Worm (Caenorhabditis elegans) whole organism, early embryonic: Measurements from ENCODE around the gene aman-1.

Experiments
- B0310.2 ChIP-seq: sonication (generic microtip); optimal IDR thresholded peaks from 2 replicates; lab custom pipeline; 2016; ENCODE audit warnings: mild to moderate bottlenecking, missing genetic modification characterization, missing compliant biosample characterization
- F13C5.2 ChIP-seq: sonication (generic microtip); optimal IDR thresholded peaks from 2 replicates; lab custom pipeline; 2017; ENCODE audit warnings: mild to moderate bottlenecking, missing genetic modification characterization, inconsistent platforms, missing compliant biosample characterization
- aly-1 ChIP-seq: sonication (generic microtip); optimal IDR thresholded peaks from 2 replicates; lab custom pipeline; 2016; ENCODE audit warnings: missing genetic modification characterization, missing compliant biosample characterization
- ama-1 ChIP-seq: fragments of 150-350 bp; optimal IDR thresholded peaks from 2 replicates; lab custom pipeline; 2014
- ceh-13 ChIP-seq: fragments of 200-800 bp; sonication (Bioruptor generic); optimal IDR thresholded peaks from 2 replicates; lab custom pipeline; 2018; ENCODE audit warnings: mild to moderate bottlenecking, missing genetic modification characterization, missing compliant biosample characterization
- ceh-36 ChIP-seq: sonication (generic microtip); optimal IDR thresholded peaks from 2 replicates; lab custom pipeline; 2016; ENCODE audit warnings: missing genetic modification characterization, inconsistent platforms, missing compliant biosample characterization
- ets-7 ChIP-seq: sonication (generic microtip); optimal IDR thresholded peaks from 2 replicates; lab custom pipeline; 2016; ENCODE audit warnings: missing genotype, missing genetic modification characterization, missing compliant biosample characterization
- flt-1 ChIP-seq: fragments of 200-800 bp; sonication (Bioruptor generic); IDR thresholded peaks from 2 replicates; pipeline ENCODE4 v1.3.6; 2022; ENCODE audit warnings: missing genetic modification characterization, missing compliant biosample characterization
- hmbx-1 ChIP-seq: sonication (generic microtip); optimal IDR thresholded peaks from 2 replicates; lab custom pipeline; 2016; ENCODE audit warnings: mild to moderate bottlenecking, missing genetic modification characterization, missing compliant biosample characterization
- hmg-4 ChIP-seq: fragments of 200-800 bp; sonication (Bioruptor generic); optimal IDR thresholded peaks from 2 replicates; lab custom pipeline; 2018; ENCODE audit warnings: mild to moderate bottlenecking, missing genetic modification characterization, missing compliant biosample characterization
- hnd-1 ChIP-seq: sonication (generic microtip); optimal IDR thresholded peaks from 2 replicates; lab custom pipeline; 2016; ENCODE audit warnings: missing genetic modification characterization, missing compliant biosample characterization
- pes-1 ChIP-seq: fragments of 200-800 bp; sonication (Bioruptor generic); IDR thresholded peaks from 2 replicates; pipeline ENCODE4 v1.3.6; 2022; ENCODE audit warnings: missing genetic modification reagents, missing genetic modification characterization, missing compliant biosample characterization
- scrt-1 ChIP-seq: fragments of 200-800 bp; sonication (Bioruptor generic); IDR thresholded peaks from 2 replicates; pipeline ENCODE4 v1.3.6; 2022; ENCODE audit warnings: missing genetic modification characterization, missing compliant biosample characterization
- sea-1 ChIP-seq: fragments of 200-800 bp; sonication (Bioruptor generic); conservative IDR thresholded peaks from 2 replicates; pipeline ENCODE4 v1.3.6; 2022; ENCODE audit warnings: missing genetic modification characterization, missing compliant biosample characterization
- tbx-11 ChIP-seq: fragments of 200-800 bp; sonication (Bioruptor generic); IDR thresholded peaks from 2 replicates; pipeline ENCODE4 v1.3.6; 2022; ENCODE audit warnings: missing genetic modification characterization, missing compliant biosample characterization
- tbx-37 ChIP-seq: fragments of 200-800 bp; sonication (Bioruptor generic); conservative IDR thresholded peaks from 2 replicates; pipeline ENCODE4 v1.3.6; 2022; ENCODE audit warnings: missing genetic modification reagents, missing genetic modification characterization, missing compliant biosample characterization
- tra-4 ChIP-seq: sonication (generic microtip); optimal IDR thresholded peaks from 2 replicates; lab custom pipeline; 2017; ENCODE audit warnings: missing genetic modification characterization, missing compliant biosample characterization

The aman-1 gene

DNA sequence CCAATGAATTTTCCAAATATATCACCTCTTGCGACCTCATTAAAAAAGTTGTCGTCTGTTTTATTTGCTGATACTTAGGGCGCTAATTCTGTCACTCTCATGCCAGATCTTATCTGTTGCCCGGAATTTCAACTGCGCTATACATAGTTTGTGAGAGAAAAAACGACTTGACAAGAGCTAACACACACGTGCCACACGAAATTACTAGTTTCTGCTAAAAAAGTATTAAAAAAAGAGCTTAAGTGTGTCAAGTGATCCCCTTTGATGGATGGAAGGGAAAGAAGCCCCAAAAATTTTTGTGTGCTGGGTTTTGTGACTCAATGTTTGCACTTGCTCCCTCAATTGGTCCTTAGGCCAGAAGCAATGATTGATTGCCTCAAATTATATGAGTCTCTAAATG is 7.7 kb downstream of the aman-1 start:
- TF ChIP-seq ama-1 = no peak
- TF ChIP-seq hnd-1 (tag; lab: Kevin White, UChicago) = no peak
- TF ChIP-seq hmg-4 = no peak
- TF ChIP-seq hmbx-1 (tag; lab: Kevin White, UChicago) = no peak
- no peak for TF ChIP-seq F13C5.2 (tag; lab: Kevin White, UChicago)
- TF ChIP-seq aly-1 (tag; lab: Kevin White, UChicago) = no peak
- TF ChIP-seq scrt-1 (GFP tag; lab: Robert Waterston, UW) = no peak

DNA sequence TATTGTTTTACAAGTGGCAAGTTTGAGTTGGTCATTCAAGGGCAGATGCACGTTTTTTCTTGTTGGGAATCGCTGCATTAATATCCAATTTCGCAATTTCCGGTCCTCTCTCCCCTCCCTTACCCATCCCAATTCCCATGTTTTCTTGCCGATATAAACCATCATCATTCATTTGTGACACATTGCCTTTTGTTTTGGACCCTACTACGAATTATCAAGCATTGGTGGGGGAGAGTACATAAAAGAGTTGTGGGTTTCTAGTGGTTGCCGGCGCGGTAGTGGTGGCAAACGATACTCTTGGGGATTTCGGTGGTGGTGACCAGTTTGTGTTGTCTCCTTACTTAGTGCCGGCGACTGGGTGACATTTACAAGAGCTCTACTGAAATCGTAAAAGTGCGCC is 9.4 kb downstream of the aman-1 start:
- TF ChIP-seq tbx-11 (GFP tag; lab: Robert Waterston, UW) (no peak), hmbx-1 (tag; lab: Kevin White, UChicago) (no peak), scrt-1 (GFP tag; lab: Robert Waterston, UW) (no peak), ama-1 (no peak), ceh-36 (tag; lab: Kevin White, UChicago) (no peak), sea-1 (no peak)

DNA sequence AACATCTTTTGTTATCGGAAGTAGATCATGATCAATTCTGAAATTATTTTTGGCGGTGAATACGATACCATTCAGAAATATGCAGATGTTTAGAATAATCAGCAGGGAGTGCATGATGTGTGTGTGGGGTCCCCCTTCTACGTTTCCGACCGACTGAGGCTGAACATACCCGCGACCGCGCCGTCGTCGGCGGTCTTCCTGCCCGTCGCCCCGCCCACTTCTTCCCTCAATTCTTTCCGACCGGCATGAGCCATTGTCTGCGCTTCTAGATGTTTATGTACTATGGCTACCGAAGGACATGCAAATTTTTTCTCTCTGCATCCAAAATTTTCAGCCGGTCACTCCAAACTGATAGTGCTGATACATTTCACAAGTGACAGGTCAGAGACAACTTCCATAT is 11.1 kb downstream of the aman-1 start:
- TF ChIP-seq B0310.2 (tag; lab: Kevin White, UChicago) = no peak
- TF ChIP-seq aly-1 (tag; lab: Kevin White, UChicago) = peak; percentile 28
- TF ChIP-seq tbx-11 (GFP tag; lab: Robert Waterston, UW) = no peak
- TF ChIP-seq sea-1 = no peak
- no peak for TF ChIP-seq tra-4 (tag; lab: Kevin White, UChicago)

DNA sequence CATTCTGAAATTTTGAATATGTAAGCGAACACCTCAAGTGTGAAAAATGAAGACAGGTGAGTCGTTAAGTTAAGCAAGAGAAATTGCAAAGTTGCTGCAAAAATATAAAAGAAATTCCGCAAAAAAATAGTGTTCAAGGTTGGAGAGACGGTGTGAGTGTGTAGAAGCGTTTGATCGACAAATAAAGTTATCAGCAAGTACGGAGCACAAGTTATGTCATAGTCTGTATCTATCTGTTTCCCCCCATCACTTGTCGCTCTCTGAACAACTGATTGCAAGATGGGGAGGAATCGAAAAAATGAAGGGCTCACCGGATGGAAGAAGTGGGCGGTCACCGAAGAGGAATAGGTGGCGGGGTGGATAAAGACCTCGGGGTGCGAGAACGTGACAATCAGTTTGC is 16.2 kb downstream of the aman-1 start, which contains the start of gene lon-2:
lon-2 (minus strand) TSS at position 4 of the 400 bp plus-strand sequence.
- no peak for TF ChIP-seq flt-1 (GFP tag; lab: Robert Waterston, UW)
- TF ChIP-seq aly-1 (tag; lab: Kevin White, UChicago) = peak; percentile 19

DNA sequence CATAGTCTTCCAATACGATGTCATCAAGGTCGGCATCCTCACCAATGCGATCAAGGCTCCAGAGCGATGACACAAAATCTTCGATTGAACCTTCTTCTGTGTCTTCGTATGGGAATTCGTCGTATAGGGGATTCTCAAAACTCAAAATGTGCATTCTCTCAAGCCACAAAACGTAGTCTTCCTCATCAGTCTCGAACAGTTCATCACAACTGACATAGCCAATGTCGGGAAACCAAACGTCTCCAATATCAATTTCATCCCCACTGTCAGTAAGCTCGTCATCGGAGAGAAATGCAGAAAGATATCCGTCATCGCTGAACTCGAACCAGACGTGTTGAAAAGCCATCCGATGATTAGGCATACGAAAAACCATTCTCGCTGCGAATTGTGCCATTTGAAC is 21.8 kb downstream of the aman-1 start, which contains the start of gene C39E6.2:
C39E6.2 (minus strand) TSS at position 394 of the 400 bp plus-strand sequence.
- no peak for TF ChIP-seq tra-4 (tag; lab: Kevin White, UChicago)
- TF ChIP-seq ama-1 = no peak
- TF ChIP-seq tbx-37 (GFP tag; lab: Robert Waterston, UW) = no peak
- no peak for TF ChIP-seq flt-1 (GFP tag; lab: Robert Waterston, UW)
- TF ChIP-seq tbx-11 (GFP tag; lab: Robert Waterston, UW) = no peak
- TF ChIP-seq ceh-13 (GFP tag; lab: Kevin White, UChicago) = no peak
- no peak for TF ChIP-seq F13C5.2 (tag; lab: Kevin White, UChicago)
- TF ChIP-seq ceh-36 (tag; lab: Kevin White, UChicago) = no peak
- no peak for TF ChIP-seq sea-1
- no peak for TF ChIP-seq hmg-4

DNA sequence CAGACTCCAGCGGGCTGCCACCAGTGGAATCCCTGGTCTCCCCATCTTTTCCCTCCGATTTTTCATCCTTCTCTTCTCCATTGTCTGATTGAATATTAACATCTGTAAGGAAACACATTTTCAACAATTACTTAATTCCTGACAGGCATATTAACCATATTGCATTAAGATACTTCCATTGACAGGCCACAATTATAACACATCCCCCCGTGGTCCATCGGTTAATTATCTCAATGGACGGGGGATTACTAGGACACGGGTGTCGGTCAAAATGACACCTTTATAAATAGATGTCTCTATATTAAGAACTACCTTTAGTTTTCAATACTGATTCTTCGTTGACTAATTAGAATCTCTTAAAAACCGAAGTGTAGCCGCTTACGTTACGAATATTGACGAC is 26.8 kb downstream of the aman-1 start:
- TF ChIP-seq tbx-11 (GFP tag; lab: Robert Waterston, UW) (no peak), aly-1 (tag; lab: Kevin White, UChicago) (no peak), hmg-4 (no peak), F13C5.2 (tag; lab: Kevin White, UChicago) (no peak), B0310.2 (tag; lab: Kevin White, UChicago) (no peak), hmbx-1 (tag; lab: Kevin White, UChicago) (no peak), ceh-13 (GFP tag; lab: Kevin White, UChicago) (no peak), pes-1 (GFP tag; lab: Robert Waterston, UW) (no peak), hnd-1 (tag; lab: Kevin White, UChicago) (no peak)

DNA sequence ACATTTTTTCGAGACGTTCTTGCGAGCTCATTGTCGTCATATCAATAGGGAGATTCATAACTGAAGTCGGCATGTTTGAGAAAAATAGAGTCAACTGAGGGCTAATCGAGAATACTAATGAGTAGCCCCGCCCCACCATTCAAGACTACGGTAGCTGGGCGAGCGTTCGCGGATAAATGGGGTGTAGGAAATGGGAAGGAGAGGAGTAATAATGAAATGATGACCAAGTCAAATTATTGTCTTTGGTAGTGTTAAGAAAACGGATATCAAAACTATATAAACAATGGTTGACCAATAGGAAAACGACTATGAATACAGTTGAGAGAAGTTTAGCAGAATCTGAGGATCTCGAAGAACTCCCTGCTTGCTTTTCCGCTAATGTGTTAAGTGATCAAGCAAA is 28.6 kb downstream of the aman-1 start, which contains the start of gene mls-2:
mls-2 (minus strand) TSS at position 101 of the 400 bp plus-strand sequence.
- no peak for TF ChIP-seq flt-1 (GFP tag; lab: Robert Waterston, UW)
- TF ChIP-seq hmg-4 = no peak
- TF ChIP-seq F13C5.2 (tag; lab: Kevin White, UChicago) = no peak
- TF ChIP-seq scrt-1 (GFP tag; lab: Robert Waterston, UW) = no peak
- no peak for TF ChIP-seq ceh-36 (tag; lab: Kevin White, UChicago)
- TF ChIP-seq aly-1 (tag; lab: Kevin White, UChicago) = no peak
- no peak for TF ChIP-seq tbx-37 (GFP tag; lab: Robert Waterston, UW)
- TF ChIP-seq hnd-1 (tag; lab: Kevin White, UChicago) = no peak
- no peak for TF ChIP-seq pes-1 (GFP tag; lab: Robert Waterston, UW)
- TF ChIP-seq tra-4 (tag; lab: Kevin White, UChicago) = no peak
- TF ChIP-seq tbx-11 (GFP tag; lab: Robert Waterston, UW) = no peak
- TF ChIP-seq sea-1 = no peak

DNA sequence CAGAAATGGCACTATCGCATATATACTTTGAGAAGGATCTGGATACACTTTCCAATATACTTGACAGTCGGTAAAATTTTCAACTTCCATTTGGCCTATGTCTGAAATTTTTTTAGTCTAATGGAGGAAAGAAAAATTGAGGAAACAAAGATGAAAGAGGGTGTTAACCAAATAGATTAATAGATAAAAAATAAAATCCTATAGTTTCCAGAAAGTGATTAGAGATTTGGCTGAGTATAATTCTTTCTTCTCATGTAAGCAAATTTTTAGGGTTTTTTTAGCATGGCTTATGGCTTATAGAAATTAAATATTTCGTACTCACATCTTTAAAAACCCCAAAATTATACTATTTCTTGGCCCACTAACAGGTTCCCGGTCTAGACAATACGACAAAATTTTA is 37.0 kb downstream of the aman-1 start, which contains the start of gene npr-1:
npr-1 (minus strand) TSS at position 101 of the 400 bp plus-strand sequence.
- TF ChIP-seq tra-4 (tag; lab: Kevin White, UChicago) (no peak), flt-1 (GFP tag; lab: Robert Waterston, UW) (no peak), scrt-1 (GFP tag; lab: Robert Waterston, UW) (no peak), F13C5.2 (tag; lab: Kevin White, UChicago) (no peak), ets-7 (tag; lab: Kevin White, UChicago) (no peak), hmbx-1 (tag; lab: Kevin White, UChicago) (no peak), tbx-37 (GFP tag; lab: Robert Waterston, UW) (no peak), ceh-36 (tag; lab: Kevin White, UChicago) (no peak), tbx-11 (GFP tag; lab: Robert Waterston, UW) (no peak), sea-1 (no peak), B0310.2 (tag; lab: Kevin White, UChicago) (no peak), pes-1 (GFP tag; lab: Robert Waterston, UW) (no peak)
